Worm (Caenorhabditis elegans) whole organism, young adult: ENCODE measurements around the gene nsy-7.
A peak's percentile ranks its signal among the peaks of the same experiment; 100 is the strongest.
"Not testable (repeated sequence)": the region's sequence is repeated elsewhere in the genome, so short reads cannot be mapped to it uniquely, and the experiment has no call there.

Experiments used
- B0261.1 ChIP-seq: sonication (generic microtip); optimal IDR thresholded peaks from 2 replicates; lab custom pipeline; 2016; ENCODE audit warnings: mild to moderate bottlenecking, missing genetic modification characterization, moderate library complexity, missing compliant biosample characterization
- C17E4.6 ChIP-seq: fragments of 200-800 bp; sonication (Bioruptor generic); IDR thresholded peaks from 2 replicates; pipeline ENCODE4 v1.3.6; 2022; ENCODE audit warnings: missing genetic modification reagents, missing genetic modification characterization, missing compliant biosample characterization
- F22D6.2 ChIP-seq: sonication (generic microtip); optimal IDR thresholded peaks from 2 replicates; lab custom pipeline; 2016; ENCODE audit warnings: mild to moderate bottlenecking, missing genetic modification characterization, missing compliant biosample characterization
- F39B2.1 ChIP-seq: fragments of 200-800 bp; sonication (Bioruptor generic); IDR thresholded peaks from 2 replicates; pipeline ENCODE4 v1.3.6; 2022; ENCODE audit warnings: missing genetic modification reagents, missing genetic modification characterization, missing compliant biosample characterization
- F49E8.2 ChIP-seq: sonication (generic microtip); optimal IDR thresholded peaks from 3 replicates; lab custom pipeline; 2017; ENCODE audit warnings: missing genetic modification characterization, mild to moderate bottlenecking, missing compliant biosample characterization, antibody characterized with exemption, moderate library complexity; ENCODE audit not compliant: insufficient read depth
- F52B5.7 ChIP-seq: sonication (generic microtip); optimal IDR thresholded peaks from 2 replicates; lab custom pipeline; 2016; ENCODE audit warnings: mild to moderate bottlenecking, missing genetic modification characterization, missing compliant biosample characterization
- F55B11.4 ChIP-seq: sonication (generic microtip); optimal IDR thresholded peaks from 2 replicates; lab custom pipeline; 2016; ENCODE audit warnings: missing compliant biosample characterization, missing genetic modification characterization, borderline replicate concordance; ENCODE audit not compliant: insufficient read depth
- F57C9.4 ChIP-seq: sonication (generic microtip); optimal IDR thresholded peaks from 2 replicates; lab custom pipeline; 2017; ENCODE audit warnings: mild to moderate bottlenecking, missing genetic modification characterization, missing compliant biosample characterization
- Y56A3A.18 ChIP-seq: fragments of 200-800 bp; sonication (Bioruptor generic); IDR thresholded peaks from 2 replicates; pipeline ENCODE4 v1.3.6; 2022; ENCODE audit warnings: missing genetic modification reagents, missing genetic modification characterization, missing compliant biosample characterization
- Y79H2A.3 ChIP-seq: fragments of 200-800 bp; sonication (Bioruptor generic); conservative IDR thresholded peaks from 2 replicates; pipeline ENCODE4 v1.3.6; 2022; ENCODE audit warnings: missing genetic modification reagents, missing genetic modification characterization, missing compliant biosample characterization
- ZK185.1 ChIP-seq: sonication (generic microtip); optimal IDR thresholded peaks from 2 replicates; lab custom pipeline; 2016; ENCODE audit warnings: mild to moderate bottlenecking, missing genetic modification characterization, missing compliant biosample characterization; ENCODE audit not compliant: poor library complexity, severe bottlenecking
- akir-1 ChIP-seq: fragments of 200-800 bp; sonication (Bioruptor generic); optimal IDR thresholded peaks from 2 replicates; lab custom pipeline; 2018; ENCODE audit warnings: mild to moderate bottlenecking, missing genetic modification characterization, moderate library complexity, missing compliant biosample characterization
- atf-7 ChIP-seq: sonication (generic microtip); optimal IDR thresholded peaks from 2 replicates; lab custom pipeline; 2017; ENCODE audit warnings: mild to moderate bottlenecking, missing genetic modification characterization, missing compliant biosample characterization
- cebp-2 ChIP-seq: fragments of 200-800 bp; sonication (Bioruptor generic); IDR thresholded peaks from 2 replicates; pipeline ENCODE4 v1.3.6; 2022; ENCODE audit warnings: missing genetic modification characterization, missing compliant biosample characterization
- chd-7 ChIP-seq: sonication (generic microtip); optimal IDR thresholded peaks from 2 replicates; lab custom pipeline; 2016; ENCODE audit warnings: mild to moderate bottlenecking, missing genetic modification characterization, moderate library complexity, missing compliant biosample characterization
- dpff-1 ChIP-seq: sonication (generic microtip); optimal IDR thresholded peaks from 2 replicates; lab custom pipeline; 2017; ENCODE audit warnings: mild to moderate bottlenecking, missing genetic modification characterization, missing compliant biosample characterization
- egl-18 ChIP-seq: fragments of 200-800 bp; sonication (Bioruptor generic); IDR thresholded peaks from 2 replicates; pipeline ENCODE4 v1.3.6; 2022; ENCODE audit warnings: missing genetic modification reagents, missing genetic modification characterization, missing compliant biosample characterization
- ets-4 ChIP-seq: fragments of 200-800 bp; sonication (Bioruptor generic); optimal IDR thresholded peaks from 2 replicates; lab custom pipeline; 2018; ENCODE audit warnings: mild to moderate bottlenecking, missing genetic modification characterization, missing compliant biosample characterization
- gei-17 ChIP-seq: fragments of 200-800 bp; sonication (Bioruptor generic); optimal IDR thresholded peaks from 2 replicates; lab custom pipeline; 2018; ENCODE audit warnings: mild to moderate bottlenecking, missing genetic modification characterization, missing compliant biosample characterization
- him-1 ChIP-seq: sonication (generic microtip); optimal IDR thresholded peaks from 2 replicates; lab custom pipeline; 2016; ENCODE audit warnings: missing genotype, missing genetic modification reagents, missing genetic modification characterization, missing compliant biosample characterization
- hmg-1.2 ChIP-seq: fragments of 200-800 bp; sonication (Bioruptor generic); IDR thresholded peaks from 2 replicates; pipeline ENCODE4 v1.3.6; 2022; ENCODE audit warnings: missing genetic modification reagents, missing genetic modification characterization, missing compliant biosample characterization
- lin-26 ChIP-seq: fragments of 200-800 bp; sonication (Bioruptor generic); IDR thresholded peaks from 2 replicates; pipeline ENCODE4 v1.3.6; 2022; ENCODE audit warnings: missing genetic modification reagents, missing genetic modification characterization, missing compliant biosample characterization
- lsy-27 ChIP-seq: sonication (generic microtip); optimal IDR thresholded peaks from 2 replicates; lab custom pipeline; 2017; ENCODE audit warnings: missing genetic modification characterization, mild to moderate bottlenecking, missing compliant biosample characterization, antibody characterized with exemption, missing genotype, borderline replicate concordance; ENCODE audit not compliant: insufficient read depth
- madf-6 ChIP-seq: fragments of 200-800 bp; sonication (Bioruptor generic); IDR thresholded peaks from 2 replicates; pipeline ENCODE4 v1.3.6; 2022; ENCODE audit warnings: missing genetic modification reagents, missing genetic modification characterization, missing compliant biosample characterization
- madf-8 ChIP-seq: fragments of 200-800 bp; sonication (Bioruptor generic); conservative IDR thresholded peaks from 2 replicates; pipeline ENCODE4 v1.3.6; 2022; ENCODE audit warnings: missing genetic modification reagents, missing genetic modification characterization, missing compliant biosample characterization
- mxl-1 ChIP-seq: sonication (generic microtip); optimal IDR thresholded peaks from 2 replicates; lab custom pipeline; 2016; ENCODE audit warnings: missing genetic modification characterization, missing compliant biosample characterization
- nfya-1 ChIP-seq: sonication (generic microtip); optimal IDR thresholded peaks from 2 replicates; lab custom pipeline; 2017; ENCODE audit warnings: antibody characterized with exemption, missing compliant biosample characterization, missing genetic modification characterization, borderline replicate concordance; ENCODE audit not compliant: insufficient read depth
- nfyb-1 ChIP-seq: fragments of 200-800 bp; sonication (Bioruptor generic); IDR thresholded peaks from 2 replicates; pipeline ENCODE4 v1.3.6; 2022; ENCODE audit warnings: missing genetic modification reagents, missing genetic modification characterization, missing compliant biosample characterization
- nhr-90 ChIP-seq: sonication (generic microtip); optimal IDR thresholded peaks from 2 replicates; lab custom pipeline; 2016; ENCODE audit warnings: missing genotype, mild to moderate bottlenecking, missing genetic modification characterization, missing compliant biosample characterization
- rcor-1 ChIP-seq: fragments of 200-800 bp; sonication (Bioruptor generic); IDR thresholded peaks from 2 replicates; pipeline ENCODE4 v1.3.6; 2022; ENCODE audit warnings: missing genetic modification reagents, missing genetic modification characterization, missing compliant biosample characterization
- rpc-1 ChIP-seq, 2 experiments: fragments of 150-350 bp in 1 of 2; sonication (generic microtip) in 1 of 2; optimal IDR thresholded peaks; 2 replicates each; lab custom pipeline; 2014 to 2018; ENCODE audit warnings: missing biosample characterization in 1 of 2, missing genetic modification characterization in 1 of 2, missing genetic modification reagents in 1 of 2, missing genotype in 1 of 2
- sdz-38 ChIP-seq: sonication (generic microtip); optimal IDR thresholded peaks from 2 replicates; lab custom pipeline; 2016; ENCODE audit warnings: missing genotype, missing genetic modification characterization, missing compliant biosample characterization
- snpc-1.1 ChIP-seq: sonication (generic microtip); optimal IDR thresholded peaks from 2 replicates; lab custom pipeline; 2017; ENCODE audit warnings: missing genetic modification characterization, mild to moderate bottlenecking, missing compliant biosample characterization, antibody characterized with exemption, moderate library complexity, missing genotype, missing genetic modification reagents; ENCODE audit not compliant: insufficient read depth
- snpc-1.3 ChIP-seq: sonication (generic microtip); optimal IDR thresholded peaks from 2 replicates; lab custom pipeline; 2017; ENCODE audit warnings: missing genetic modification characterization, mild to moderate bottlenecking, missing compliant biosample characterization, antibody characterized with exemption, moderate library complexity, missing genotype, missing genetic modification reagents; ENCODE audit not compliant: insufficient read depth
- tbp1 ChIP-seq: fragments of 200-800 bp; sonication (Bioruptor generic); optimal IDR thresholded peaks from 2 replicates; lab custom pipeline; 2018; ENCODE audit warnings: mild to moderate bottlenecking, missing genetic modification characterization, missing compliant biosample characterization
- ztf-22 ChIP-seq: fragments of 200-800 bp; sonication (Bioruptor generic); optimal IDR thresholded peaks from 2 replicates; lab custom pipeline; 2018; ENCODE audit warnings: mild to moderate bottlenecking, missing genetic modification characterization, moderate library complexity, missing compliant biosample characterization
- ztf-25 ChIP-seq: fragments of 200-800 bp; sonication (Bioruptor generic); IDR thresholded peaks from 2 replicates; pipeline ENCODE4 v1.3.6; 2022; ENCODE audit warnings: missing genetic modification reagents, missing genetic modification characterization, missing compliant biosample characterization
- ztf-26 ChIP-seq: sonication (generic microtip); optimal IDR thresholded peaks from 2 replicates; lab custom pipeline; 2017; ENCODE audit warnings: missing genetic modification characterization, missing compliant biosample characterization

nsy-7 gene

DNA sequence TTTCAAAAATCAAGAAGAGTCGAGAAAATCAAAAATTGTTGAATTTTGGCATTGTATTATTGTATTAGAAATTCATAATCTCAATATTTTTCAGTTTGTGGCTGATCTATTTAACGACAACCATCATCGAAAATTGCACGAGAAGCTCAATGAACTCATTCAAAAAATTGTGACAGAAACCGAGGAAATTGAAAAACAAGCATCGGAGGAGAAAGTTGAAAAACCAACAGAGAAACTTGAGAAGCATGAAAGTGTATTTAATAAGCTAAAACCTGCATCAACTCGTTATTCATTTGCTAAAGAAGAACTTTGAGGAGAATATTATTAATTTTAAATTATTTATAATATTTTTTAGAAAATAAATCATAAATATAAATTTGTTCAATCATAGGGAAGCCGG lies 40.5 kb upstream of the nsy-7 start, which contains the start of gene ceph-41:
Gene ceph-41 (plus strand): TSS at position 301 of the 400 bp plus-strand sequence.
- TF ChIP-seq C17E4.6 (GFP tag; lab: Robert Waterston, UW): no peak
- TF ChIP-seq B0261.1 (tag; lab: Kevin White, UChicago): no peak
- TF ChIP-seq F22D6.2 (tag; lab: Kevin White, UChicago): no peak
- no peak for TF ChIP-seq nfya-1
- no peak for TF ChIP-seq atf-7 (tag; lab: Kevin White, UChicago)
- TF ChIP-seq nfyb-1: no peak
- TF ChIP-seq lsy-27: no peak
- no peak for TF ChIP-seq ets-4 (GFP tag; lab: Kevin White, UChicago)
- TF ChIP-seq akir-1 (GFP tag; lab: Kevin White, UChicago): no peak
- no peak for TF ChIP-seq nhr-90 (tag; lab: Kevin White, UChicago)
- TF ChIP-seq Y56A3A.18: no peak
- TF ChIP-seq sdz-38 (tag; lab: Kevin White, UChicago): no peak
- TF ChIP-seq Y79H2A.3 (GFP tag; lab: Robert Waterston, UW): no peak
- no peak for TF ChIP-seq F57C9.4
- no peak for TF ChIP-seq F39B2.1
- TF ChIP-seq rcor-1: no peak
- no peak for TF ChIP-seq cebp-2 (GFP tag; lab: Robert Waterston, UW)
- TF ChIP-seq madf-6 (GFP tag; lab: Robert Waterston, UW): no peak
- no peak for TF ChIP-seq ztf-25 (GFP tag; lab: Robert Waterston, UW)
- TF ChIP-seq, all 124 proteins: peak for 0

DNA sequence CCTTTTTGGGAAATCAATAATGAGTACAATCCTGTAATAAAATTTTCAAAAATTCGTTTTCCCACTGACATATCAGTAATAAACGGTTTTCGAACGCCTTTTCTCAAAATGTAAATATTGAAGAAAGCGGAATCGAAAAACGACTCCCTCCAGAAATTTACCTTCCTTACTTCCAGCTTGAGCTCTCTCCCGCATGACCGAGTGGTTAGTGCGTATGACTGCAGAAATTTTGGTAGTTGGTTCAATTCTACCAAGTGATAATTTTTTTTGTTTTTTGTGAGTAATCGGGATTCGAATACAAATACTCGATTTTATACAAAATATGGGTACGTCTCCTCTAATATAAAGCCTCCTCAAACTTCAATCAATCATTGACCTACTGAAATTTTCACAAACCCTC lies 37.1 kb upstream of the nsy-7 start:
- TF ChIP-seq lin-26: peak; percentile 65; the same call in 1 of the 2 replicates
- TF ChIP-seq hmg-1.2 (GFP tag; lab: Robert Waterston, UW): peak; percentile 50
- peak; percentile 79 for TF ChIP-seq tbp1 (GFP tag; lab: Kevin White, UChicago)
- not testable (repeated sequence) for TF ChIP-seq rpc-1 (optimal IDR thresholded peaks at IDR 0.05; lab: Kevin White, UChicago)
- TF ChIP-seq rpc-1 (tag; optimal IDR thresholded peaks at IDR 0.05; lab: Kevin White, UChicago): peak; percentile 27
- peak; percentile 46 for TF ChIP-seq B0261.1 (tag; lab: Kevin White, UChicago)

DNA sequence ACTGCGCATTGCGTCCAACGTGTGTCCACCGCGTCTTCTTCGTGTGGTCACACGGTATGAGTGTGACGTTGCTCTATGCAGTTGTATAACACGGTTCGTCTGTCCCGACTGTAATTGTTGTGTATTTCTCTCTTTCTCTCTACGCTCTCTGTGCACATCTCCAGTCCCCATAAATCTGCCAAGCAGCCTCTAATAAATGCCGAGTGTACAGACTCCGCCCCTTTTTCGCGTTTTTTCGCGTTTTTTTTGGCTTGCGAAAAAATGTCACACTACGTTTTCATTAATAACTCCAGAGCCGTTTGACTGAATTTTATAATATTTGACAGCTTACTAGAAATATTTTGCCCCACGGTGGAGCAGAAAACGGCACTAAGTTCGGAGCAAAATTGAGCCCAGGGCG lies 35.9 kb upstream of the nsy-7 start, which contains the start of gene erp-44.3:
Gene erp-44.3 (plus strand): TSS at position 301 of the 400 bp plus-strand sequence.
- not testable (repeated sequence) for TF ChIP-seq F52B5.7, ztf-26, chd-7 (tag; lab: Kevin White, UChicago)

DNA sequence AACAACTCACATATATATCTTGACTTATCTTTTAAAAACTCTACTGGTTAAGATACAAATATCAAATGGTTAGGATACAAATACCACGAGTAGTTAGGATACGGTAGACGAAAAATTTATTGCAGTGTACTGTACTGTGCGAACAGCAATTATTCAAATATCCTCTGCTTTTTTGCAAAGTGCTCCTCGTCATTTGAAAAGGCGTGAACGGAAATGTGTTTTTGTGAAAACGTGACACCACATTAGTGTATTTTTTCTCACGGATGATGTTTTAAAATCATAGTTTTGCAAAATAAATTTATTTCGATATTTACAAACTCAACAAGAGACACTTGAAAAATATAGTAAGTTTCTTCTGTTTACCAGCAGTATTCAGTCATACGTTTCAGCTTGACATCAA lies 32.3 kb upstream of the nsy-7 start, which contains the start of gene F42G8.8:
Gene F42G8.8 (plus strand): TSS at position 301 of the 400 bp plus-strand sequence.
- TF ChIP-seq gei-17 (GFP tag; lab: Kevin White, UChicago) (no peak), egl-18 (GFP tag; lab: Robert Waterston, UW) (no peak), F22D6.2 (tag; lab: Kevin White, UChicago) (no peak), F49E8.2 (no peak), F55B11.4 (tag; lab: Kevin White, UChicago) (no peak), ztf-22 (GFP tag; lab: Kevin White, UChicago) (no peak), ZK185.1 (tag; lab: Kevin White, UChicago) (no peak), madf-8 (no peak), mxl-1 (tag; lab: Kevin White, UChicago) (no peak), snpc-1.3 (no peak), snpc-1.1 (tag; lab: Kevin White, UChicago) (no peak), him-1 (tag; lab: Kevin White, UChicago) (no peak), dpff-1 (no peak)
